Worm (Caenorhabditis elegans) whole organism, early embryonic: ENCODE data around the gene fbxa-174.

Experiments used
- B0310.2 ChIP-seq: sonication (generic microtip); optimal IDR thresholded peaks from 2 replicates; lab custom pipeline; 2016; ENCODE audit warnings: mild to moderate bottlenecking, missing genetic modification characterization, missing compliant biosample characterization
- F13C5.2 ChIP-seq: sonication (generic microtip); optimal IDR thresholded peaks from 2 replicates; lab custom pipeline; 2017; ENCODE audit warnings: mild to moderate bottlenecking, missing genetic modification characterization, inconsistent platforms, missing compliant biosample characterization
- aly-1 ChIP-seq: sonication (generic microtip); optimal IDR thresholded peaks from 2 replicates; lab custom pipeline; 2016; ENCODE audit warnings: missing genetic modification characterization, missing compliant biosample characterization
- ama-1 ChIP-seq: fragments of 150-350 bp; optimal IDR thresholded peaks from 2 replicates; lab custom pipeline; 2014
- ceh-13 ChIP-seq: fragments of 200-800 bp; sonication (Bioruptor generic); optimal IDR thresholded peaks from 2 replicates; lab custom pipeline; 2018; ENCODE audit warnings: mild to moderate bottlenecking, missing genetic modification characterization, missing compliant biosample characterization
- ceh-36 ChIP-seq: sonication (generic microtip); optimal IDR thresholded peaks from 2 replicates; lab custom pipeline; 2016; ENCODE audit warnings: missing genetic modification characterization, inconsistent platforms, missing compliant biosample characterization
- ets-7 ChIP-seq: sonication (generic microtip); optimal IDR thresholded peaks from 2 replicates; lab custom pipeline; 2016; ENCODE audit warnings: missing genotype, missing genetic modification characterization, missing compliant biosample characterization
- flt-1 ChIP-seq: fragments of 200-800 bp; sonication (Bioruptor generic); IDR thresholded peaks from 2 replicates; pipeline ENCODE4 v1.3.6; 2022; ENCODE audit warnings: missing genetic modification characterization, missing compliant biosample characterization
- hmbx-1 ChIP-seq: sonication (generic microtip); optimal IDR thresholded peaks from 2 replicates; lab custom pipeline; 2016; ENCODE audit warnings: mild to moderate bottlenecking, missing genetic modification characterization, missing compliant biosample characterization
- hmg-4 ChIP-seq: fragments of 200-800 bp; sonication (Bioruptor generic); optimal IDR thresholded peaks from 2 replicates; lab custom pipeline; 2018; ENCODE audit warnings: mild to moderate bottlenecking, missing genetic modification characterization, missing compliant biosample characterization
- hnd-1 ChIP-seq: sonication (generic microtip); optimal IDR thresholded peaks from 2 replicates; lab custom pipeline; 2016; ENCODE audit warnings: missing genetic modification characterization, missing compliant biosample characterization
- pes-1 ChIP-seq: fragments of 200-800 bp; sonication (Bioruptor generic); IDR thresholded peaks from 2 replicates; pipeline ENCODE4 v1.3.6; 2022; ENCODE audit warnings: missing genetic modification reagents, missing genetic modification characterization, missing compliant biosample characterization
- scrt-1 ChIP-seq: fragments of 200-800 bp; sonication (Bioruptor generic); IDR thresholded peaks from 2 replicates; pipeline ENCODE4 v1.3.6; 2022; ENCODE audit warnings: missing genetic modification characterization, missing compliant biosample characterization
- sea-1 ChIP-seq: fragments of 200-800 bp; sonication (Bioruptor generic); conservative IDR thresholded peaks from 2 replicates; pipeline ENCODE4 v1.3.6; 2022; ENCODE audit warnings: missing genetic modification characterization, missing compliant biosample characterization
- tbx-11 ChIP-seq: fragments of 200-800 bp; sonication (Bioruptor generic); IDR thresholded peaks from 2 replicates; pipeline ENCODE4 v1.3.6; 2022; ENCODE audit warnings: missing genetic modification characterization, missing compliant biosample characterization
- tbx-37 ChIP-seq: fragments of 200-800 bp; sonication (Bioruptor generic); conservative IDR thresholded peaks from 2 replicates; pipeline ENCODE4 v1.3.6; 2022; ENCODE audit warnings: missing genetic modification reagents, missing genetic modification characterization, missing compliant biosample characterization
- tra-4 ChIP-seq: sonication (generic microtip); optimal IDR thresholded peaks from 2 replicates; lab custom pipeline; 2017; ENCODE audit warnings: missing genetic modification characterization, missing compliant biosample characterization

The fbxa-174 gene

ce11 chrV:17520735-17521134, 37.5 kb downstream of the fbxa-174 start, which contains the start of gene fbxa-136:
Gene fbxa-136, plus strand, starts transcription at chrV:17521035.
- TF ChIP-seq tbx-11 (GFP tag; lab: Robert Waterston, UW) (no peak), ceh-36 (no peak), flt-1 (GFP tag; lab: Robert Waterston, UW) (no peak), hmg-4 (GFP tag; lab: Kevin White, UChicago) (no peak), tra-4 (tag; lab: Kevin White, UChicago) (no peak), pes-1 (GFP tag; lab: Robert Waterston, UW) (no peak), hmbx-1 (no peak), B0310.2 (tag; lab: Kevin White, UChicago) (no peak), F13C5.2 (tag; lab: Kevin White, UChicago) (no peak), aly-1 (no peak), hnd-1 (no peak), ceh-13 (GFP tag; lab: Kevin White, UChicago) (no peak), scrt-1 (GFP tag; lab: Robert Waterston, UW) (no peak), sea-1 (GFP tag; lab: Robert Waterston, UW) (no peak), tbx-37 (GFP tag; lab: Robert Waterston, UW) (no peak), ama-1 (lab: Kevin White, UChicago) (no peak), ets-7 (tag; lab: Kevin White, UChicago) (no peak)

DNA sequence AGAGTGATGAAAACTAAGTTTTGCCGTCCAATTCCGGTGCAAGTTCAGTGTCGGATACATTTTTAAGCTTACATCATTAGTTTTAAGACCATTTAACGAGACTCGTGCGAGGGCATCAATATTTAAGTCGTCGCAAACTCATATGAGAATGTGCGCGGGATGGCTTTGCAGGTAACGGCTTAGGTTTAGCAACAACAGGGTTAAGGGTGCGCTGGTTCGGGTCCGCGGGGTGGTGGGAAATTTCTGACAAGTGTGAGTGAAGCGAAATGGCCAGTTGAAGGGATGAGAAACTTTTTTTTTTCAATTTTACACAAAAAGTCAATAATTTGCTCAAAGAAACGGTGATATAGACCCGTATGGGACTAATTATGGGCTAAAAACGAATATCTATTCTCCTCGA, 44.4 kb downstream of the fbxa-174 start:
- TF ChIP-seq pes-1 (GFP tag; lab: Robert Waterston, UW) (peak; percentile 51; the same call in 1 of the 2 replicates), tbx-37 (GFP tag; lab: Robert Waterston, UW) (0 out of 2 replicates have a peak, but pooled peaks have one; percentile 8), ceh-13 (GFP tag; lab: Kevin White, UChicago) (no peak)

DNA sequence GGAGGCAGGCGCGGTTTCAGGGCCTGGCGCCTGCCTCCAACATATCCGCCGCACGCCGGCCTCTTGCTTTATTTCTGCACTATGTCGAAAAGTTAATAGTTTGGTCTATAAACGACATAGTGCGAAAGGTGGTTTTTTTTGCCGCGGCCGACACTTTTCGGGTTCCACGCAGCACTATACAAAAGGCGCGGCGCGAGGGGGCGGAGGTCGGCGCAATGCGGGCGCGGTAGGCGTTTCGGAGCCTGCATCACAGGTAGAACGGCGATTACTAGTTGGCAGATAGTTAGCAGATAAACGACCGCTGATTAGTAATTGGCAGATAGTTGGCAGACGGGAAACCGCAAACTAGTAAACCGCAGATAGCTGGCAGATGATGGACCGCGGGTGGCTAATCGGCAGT, 45.5 kb downstream of the fbxa-174 start:
- TF ChIP-seq flt-1 (GFP tag; lab: Robert Waterston, UW) (no peak), ets-7 (tag; lab: Kevin White, UChicago) (no peak), hnd-1 (no peak), pes-1 (GFP tag; lab: Robert Waterston, UW) (no peak), hmg-4 (GFP tag; lab: Kevin White, UChicago) (no peak), hmbx-1 (no peak), tra-4 (tag; lab: Kevin White, UChicago) (no peak), F13C5.2 (tag; lab: Kevin White, UChicago) (no peak), scrt-1 (GFP tag; lab: Robert Waterston, UW) (no peak), tbx-11 (GFP tag; lab: Robert Waterston, UW) (no peak), aly-1 (no peak), ceh-13 (GFP tag; lab: Kevin White, UChicago) (no peak), B0310.2 (tag; lab: Kevin White, UChicago) (no peak), ama-1 (lab: Kevin White, UChicago) (no peak), sea-1 (GFP tag; lab: Robert Waterston, UW) (no peak)

DNA sequence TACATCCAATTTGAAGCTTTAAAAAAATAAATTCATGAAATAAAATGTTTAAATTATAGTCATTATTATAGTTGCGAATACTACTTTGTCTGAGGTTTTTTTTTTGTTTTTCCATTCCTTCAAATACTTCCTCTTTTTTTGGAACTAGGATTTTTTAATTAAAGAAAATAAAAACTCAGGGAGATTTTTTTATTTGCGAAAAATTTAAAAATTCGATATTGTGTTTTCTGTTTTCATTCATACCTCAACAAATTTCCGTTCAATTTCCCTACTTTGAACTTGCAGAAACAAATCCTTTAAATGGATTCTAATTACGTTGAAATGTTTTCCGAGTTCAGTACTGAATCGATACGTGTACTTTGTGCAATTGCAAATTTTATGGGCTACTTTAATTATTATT, 49.8 kb downstream of the fbxa-174 start, which contains the start of gene srw-32:
TSS of gene srw-32 (plus strand) at position 301 of the 400 bp plus-strand sequence.
- TF ChIP-seq tra-4 (tag; lab: Kevin White, UChicago) (no peak), F13C5.2 (tag; lab: Kevin White, UChicago) (no peak), hnd-1 (no peak), hmbx-1 (no peak), sea-1 (GFP tag; lab: Robert Waterston, UW) (no peak), B0310.2 (tag; lab: Kevin White, UChicago) (no peak), ceh-36 (no peak), aly-1 (no peak), hmg-4 (GFP tag; lab: Kevin White, UChicago) (no peak), pes-1 (GFP tag; lab: Robert Waterston, UW) (no peak), ceh-13 (GFP tag; lab: Kevin White, UChicago) (no peak), flt-1 (GFP tag; lab: Robert Waterston, UW) (no peak), ama-1 (lab: Kevin White, UChicago) (no peak), tbx-37 (GFP tag; lab: Robert Waterston, UW) (no peak), ets-7 (tag; lab: Kevin White, UChicago) (no peak)

- TF ChIP-seq hnd-1 (no peak), B0310.2 (tag; lab: Kevin White, UChicago) (no peak), ets-7 (tag; lab: Kevin White, UChicago) (no peak), sea-1 (GFP tag; lab: Robert Waterston, UW) (no peak), aly-1 (no peak), tbx-11 (GFP tag; lab: Robert Waterston, UW) (no peak), hmbx-1 (no peak), ceh-36 (no peak), flt-1 (GFP tag; lab: Robert Waterston, UW) (no peak), tbx-37 (GFP tag; lab: Robert Waterston, UW) (no peak), hmg-4 (GFP tag; lab: Kevin White, UChicago) (no peak), F13C5.2 (tag; lab: Kevin White, UChicago) (no peak), scrt-1 (GFP tag; lab: Robert Waterston, UW) (no peak), pes-1 (GFP tag; lab: Robert Waterston, UW) (no peak), tra-4 (tag; lab: Kevin White, UChicago) (no peak), ceh-13 (GFP tag; lab: Kevin White, UChicago) (no peak), ama-1 (lab: Kevin White, UChicago) (no peak)
Measured at ce11 chrV:17506289-17506688, 52.0 kb downstream of the fbxa-174 start, which contains the start of gene srw-31. Gene srw-31, plus strand, starts transcription at chrV:17506589.
